Fruit fly (Drosophila melanogaster) S2 (cell line): ENCODE data around the gene Cpr76Bc.

ENCODE experiments used
- CG8478 ChIP-seq: fragments of >200 bp; optimal IDR thresholded peaks from 2 replicates; lab custom pipeline; 2018
- CTCF ChIP-seq, 2 experiments: fragments of >200 bp; optimal IDR thresholded peaks; 2 replicates each; lab custom pipeline; 2018

DNA sequence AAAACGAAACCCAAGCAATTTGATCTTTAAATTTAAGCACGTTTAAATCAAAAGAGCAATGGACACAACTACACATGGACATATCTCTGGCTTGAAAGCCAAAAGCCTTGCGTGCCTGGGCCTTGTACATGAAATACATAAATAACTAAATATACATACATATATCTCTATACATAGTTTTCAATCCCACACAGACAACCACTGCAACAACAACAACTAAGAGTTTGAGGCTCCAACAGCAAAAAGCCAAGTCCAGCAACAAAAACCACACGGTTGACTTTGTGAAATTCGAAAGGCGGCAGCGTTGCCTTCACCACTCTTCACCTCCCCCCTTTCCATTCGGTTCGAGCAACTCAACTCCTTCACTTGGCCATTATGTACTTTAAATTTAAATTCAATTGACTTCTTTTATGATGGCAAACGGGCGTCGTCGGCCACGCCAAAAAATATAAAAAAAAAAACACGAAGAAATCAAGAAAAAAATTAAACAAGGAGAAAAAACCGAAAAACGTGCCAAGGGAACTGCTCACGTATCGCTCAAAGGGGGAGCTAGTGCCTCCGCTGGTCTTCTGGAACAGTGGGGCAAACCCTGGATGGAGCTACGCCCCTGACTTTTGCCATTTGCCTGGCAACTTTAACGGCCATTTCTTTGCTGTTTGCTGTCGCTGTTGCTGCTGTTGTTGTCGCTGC lies 39.4 kb downstream of the Cpr76Bc start:
- TF ChIP-seq CTCF (optimal IDR thresholded peaks at IDR 0.05; lab: Kevin White, UChicago) (no peak), CG8478 (lab: Kevin White, UChicago) (no peak)
